Fruit fly (Drosophila melanogaster): ENCODE data around the gene BobA.

Gene BobA

DNA sequence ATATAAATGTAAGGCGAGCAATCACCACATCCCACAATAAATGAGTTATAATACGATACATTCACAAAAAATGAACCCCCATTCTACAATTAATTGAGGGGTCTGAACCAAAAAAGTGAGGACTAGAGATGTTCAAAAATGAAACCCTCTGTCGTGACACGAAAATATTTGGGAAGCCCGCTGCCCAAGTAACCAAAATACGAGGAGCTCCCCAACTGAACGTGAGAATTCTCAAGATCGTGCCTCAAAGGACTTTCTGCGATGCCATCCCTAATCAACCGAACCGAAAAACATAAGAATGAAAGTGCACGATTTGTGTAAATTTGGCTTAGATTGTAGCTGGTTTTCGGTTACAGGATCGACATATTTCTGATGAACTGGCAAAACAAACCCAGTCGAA is 28.6 kb upstream of the BobA start, which contains the start of gene Ocho (continued):
- TF ChIP-seq zfh1 (GFP tag; IDR thresholded peaks at IDR 0.05) (peak; percentile 57; the same call in 2 of the 3 replicates), Xrp1 (GFP tag; IDR thresholded peaks at IDR 0.05) (peak; percentile 40; the same call in 1 of the 2 replicates), cwo (GFP tag; optimal IDR thresholded peaks at IDR 0.05) (no peak), sqz (GFP tag; optimal IDR thresholded peaks at IDR 0.05) (peak; percentile 19), CG2129 (GFP tag; IDR thresholded peaks at IDR 0.05; ENCODE audit: partially characterized antibody) (peak; percentile 61), Hsf (GFP tag; optimal IDR thresholded peaks at IDR 0.05) (no peak), CG6791 (GFP tag; IDR thresholded peaks at IDR 0.05; ENCODE audit: partially characterized antibody) (peak; percentile 57; the same call in 2 of the 3 replicates), crp (GFP tag; optimal IDR thresholded peaks at IDR 0.05) (no peak), CG8359 (GFP tag; optimal IDR thresholded peaks at IDR 0.05; ENCODE audit: borderline replicate concordance) (no peak), CG15696 (tag; optimal IDR thresholded peaks at IDR 0.05) (peak; percentile 72), Scr (GFP tag; IDR thresholded peaks at IDR 0.05; ENCODE audit: partially characterized antibody) (peak; percentile 60), stc (GFP tag; IDR thresholded peaks at IDR 0.05) (no peak), cg (GFP tag; optimal IDR thresholded peaks at IDR 0.05) (no peak), amos (GFP tag; IDR thresholded peaks at IDR 0.05; ENCODE audit: partially characterized antibody) (peak; percentile 40; the same call in 1 of the 2 replicates), Deaf1 (tag; optimal IDR thresholded peaks at IDR 0.05) (no peak), CG11696 (GFP tag; IDR thresholded peaks at IDR 0.05) (no peak), p53 (GFP tag; optimal IDR thresholded peaks at IDR 0.05) (no peak), row (GFP tag; IDR thresholded peaks at IDR 0.05) (peak; percentile 57), Doc3 (GFP tag; IDR thresholded peaks at IDR 0.05; ENCODE audit: partially characterized antibody) (peak; percentile 40; the same call in 1 of the 3 replicates), sens (GFP tag) (peak; percentile 75), CG16813 (GFP tag; IDR thresholded peaks at IDR 0.05; ENCODE audit: partially characterized antibody) (peak; percentile 76; the same call in 2 of the 3 replicates), CG10959 (GFP tag; IDR thresholded peaks at IDR 0.05) (peak; percentile 63), Sry-δ (GFP tag; optimal IDR thresholded peaks at IDR 0.05) (peak; percentile 38), bbx (GFP tag; IDR thresholded peaks at IDR 0.05; ENCODE audit: partially characterized antibody) (peak; percentile 51; the same call in 1 of the 2 replicates), BEAF-32 (GFP tag; optimal IDR thresholded peaks at IDR 0.05) (peak; percentile 67), cad (GFP tag; optimal IDR thresholded peaks at IDR 0.05) (no peak), pfk (GFP tag; optimal IDR thresholded peaks at IDR 0.05) (no peak), CG7372 (GFP tag; IDR thresholded peaks at IDR 0.05) (no peak), CG1529 (GFP tag; optimal IDR thresholded peaks at IDR 0.05) (no peak), chm (GFP tag; IDR thresholded peaks at IDR 0.05) (0 out of 2 replicates have a peak, but pooled peaks have one; percentile 20), CG12769 (tag; optimal IDR thresholded peaks at IDR 0.05) (no peak), oc (tag; optimal IDR thresholded peaks at IDR 0.05) (no peak)

DNA sequence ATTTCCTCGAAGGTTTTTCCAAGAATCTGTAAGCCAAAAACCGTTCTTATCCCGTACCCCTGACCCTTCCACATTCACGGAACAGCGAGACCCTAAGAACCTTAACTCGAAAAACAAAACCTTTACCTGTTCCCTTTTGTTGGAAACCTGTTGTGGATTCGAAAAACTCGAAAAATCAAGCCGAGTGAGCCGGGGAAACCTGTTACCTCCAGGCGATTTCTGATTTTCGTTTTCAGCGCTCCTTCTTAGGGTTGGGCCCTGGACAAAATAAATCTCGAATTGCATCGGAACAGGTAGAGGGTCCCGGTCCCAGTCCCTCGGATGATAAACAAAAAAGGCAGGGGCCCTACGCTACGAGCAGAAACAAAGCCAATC is 27.3 kb upstream of the BobA start:
- TF ChIP-seq cad (GFP tag; optimal IDR thresholded peaks at IDR 0.05) (peak; percentile 48), tll (GFP tag; optimal IDR thresholded peaks at IDR 0.05) (peak in 1 of 2 experiments; percentile 92), CG8388 (GFP tag; optimal IDR thresholded peaks at IDR 0.05) (no peak), lbe (GFP tag; optimal IDR thresholded peaks at IDR 0.05) (peak; percentile 67), fru (optimal IDR thresholded peaks at IDR 0.05) (no peak), row (GFP tag; IDR thresholded peaks at IDR 0.05) (no peak), Opbp (GFP tag; IDR thresholded peaks at IDR 0.05; ENCODE audit: partially characterized antibody) (peak; percentile 15; the same call in 1 of the 3 replicates), gem (tag; optimal IDR thresholded peaks at IDR 0.05) (no peak), stwl (tag; optimal IDR thresholded peaks at IDR 0.05) (no peak), Fer2 (tag; optimal IDR thresholded peaks at IDR 0.05) (no peak), zfh2 (GFP tag; optimal IDR thresholded peaks at IDR 0.05) (no peak), chm (GFP tag; IDR thresholded peaks at IDR 0.05) (peak; percentile 35; the same call in 1 of the 2 replicates), Pdp1 (GFP tag; optimal IDR thresholded peaks at IDR 0.05) (no peak), CoRest (tag; optimal IDR thresholded peaks at IDR 0.05) (no peak), ewg (GFP tag; optimal IDR thresholded peaks at IDR 0.05) (no peak), CG2199 (GFP tag; IDR thresholded peaks at IDR 0.05) (no peak), D (optimal IDR thresholded peaks at IDR 0.05) (peak; percentile 28), D (GFP tag; optimal IDR thresholded peaks at IDR 0.05) (no peak), CG32532 (GFP tag; IDR thresholded peaks at IDR 0.05) (no peak), cato (GFP tag; optimal IDR thresholded peaks at IDR 0.05; ENCODE audit: borderline replicate concordance) (no peak), NFAT (GFP tag; IDR thresholded peaks at IDR 0.05) (no peak)
